Fruit fly (Drosophila melanogaster): ENCODE measurements around the gene CG11951.
A peak's percentile ranks its signal among the peaks of the same experiment; 100 is the strongest.

Gene CG11951

DNA sequence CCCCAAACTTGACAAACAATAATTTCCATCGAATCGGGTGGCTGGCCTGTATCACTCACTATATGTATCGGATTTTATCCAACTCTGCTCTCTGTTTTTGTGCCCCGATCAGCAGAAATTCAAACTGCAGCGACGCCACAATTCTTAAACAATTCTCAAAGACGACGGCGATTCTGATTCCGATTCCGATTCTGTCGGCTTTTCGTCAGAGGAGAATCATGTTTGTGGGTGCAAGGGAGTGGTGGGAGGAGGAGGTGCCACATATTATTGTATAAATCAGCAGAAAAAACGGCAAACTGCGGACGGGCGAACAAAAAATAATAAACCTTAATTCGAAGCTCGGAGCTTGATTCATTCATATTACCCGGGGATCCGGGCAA, 22.0 kb downstream of the CG11951 start:
- TF ChIP-seq CG8301 (tag; optimal IDR thresholded peaks at IDR 0.05) (no peak), Pif1B (GFP tag; optimal IDR thresholded peaks at IDR 0.05) (no peak), CG9948 (tag; optimal IDR thresholded peaks at IDR 0.05) (no peak), D1 (tag; optimal IDR thresholded peaks at IDR 0.05) (no peak)

DNA sequence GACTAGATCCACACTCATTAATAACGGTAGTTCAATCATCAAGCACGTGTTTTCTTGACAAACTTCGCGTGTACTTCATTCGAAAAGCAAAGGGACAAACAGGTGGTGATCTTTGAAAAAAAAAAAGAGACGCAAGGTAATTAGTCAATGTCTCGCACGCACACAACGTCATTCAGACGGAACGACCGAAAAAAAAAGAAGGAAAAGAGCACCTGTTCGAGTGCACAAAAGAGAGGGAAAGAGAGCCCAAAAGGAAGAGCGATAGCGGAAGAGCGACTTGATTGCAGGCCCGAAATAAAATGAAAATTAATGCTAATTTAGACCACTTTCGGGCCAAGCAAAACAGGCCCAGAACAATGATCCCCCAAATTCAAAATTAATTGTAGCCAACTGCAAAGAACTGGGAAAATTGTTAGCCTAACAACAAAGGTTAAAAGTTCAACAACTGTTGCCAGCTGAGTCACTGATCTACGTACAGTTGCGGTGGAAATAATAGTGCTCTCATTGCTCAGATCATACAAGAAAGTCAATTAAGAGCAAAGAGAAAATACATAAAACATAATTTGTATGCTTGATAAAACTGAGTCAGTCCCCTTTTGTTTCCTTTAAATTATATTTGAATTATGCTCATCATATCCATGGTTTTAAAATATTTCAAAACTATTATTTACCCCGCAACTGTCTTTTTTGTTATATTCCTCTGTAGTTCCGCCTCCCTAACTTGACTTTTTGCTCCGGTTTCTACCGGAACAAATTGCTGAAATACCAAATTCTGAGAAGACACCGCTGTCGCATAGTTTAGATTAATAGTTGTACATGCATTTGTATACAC, 22.7 kb downstream of the CG11951 start:
- TF ChIP-seq CG9948 (tag; optimal IDR thresholded peaks at IDR 0.05), result no peak

DNA sequence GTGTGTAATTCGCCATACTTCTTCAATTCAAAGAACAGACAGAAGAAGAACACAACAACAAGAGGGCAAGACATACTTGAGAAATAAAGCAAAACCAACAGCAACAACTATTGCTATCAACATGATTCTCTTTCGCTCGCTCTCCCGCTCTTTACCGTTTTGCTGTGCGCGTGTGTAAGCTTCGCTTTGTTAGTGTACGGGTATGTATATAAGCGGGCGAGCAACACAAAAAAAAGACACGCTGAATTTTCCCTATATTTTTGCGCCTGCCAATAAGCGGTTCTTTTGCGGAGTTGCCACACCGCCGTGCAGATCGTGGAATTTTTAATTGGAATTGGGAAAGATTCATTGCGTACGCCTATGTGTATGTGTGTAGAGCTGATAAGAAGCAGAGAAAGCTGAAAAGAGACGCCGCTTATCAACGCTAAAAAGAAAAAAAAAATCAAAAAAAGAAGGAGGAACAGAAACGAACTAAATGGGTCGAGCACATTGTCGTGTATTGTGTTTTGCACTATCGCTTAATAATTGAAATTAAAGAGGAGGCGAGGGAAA, 23.5 kb downstream of the CG11951 start:
- peak; percentile 75 for TF ChIP-seq CG12605 (GFP tag; IDR thresholded peaks at IDR 0.05)
- TF ChIP-seq Pif1A (GFP tag; optimal IDR thresholded peaks at IDR 0.05), result peak; percentile 21
- TF ChIP-seq EcR (GFP tag; optimal IDR thresholded peaks at IDR 0.05), result peak; percentile 34
- TF ChIP-seq CG14655 (GFP tag; optimal IDR thresholded peaks at IDR 0.05), result peak; percentile 47
- TF ChIP-seq fd96Ca (GFP tag; IDR thresholded peaks at IDR 0.05), result peak; percentile 57; the same call in 2 of the 3 replicates
- TF ChIP-seq CG15710 (tag; optimal IDR thresholded peaks at IDR 0.05), result peak; percentile 36
- peak; percentile 79 for TF ChIP-seq CG4496 (GFP tag; IDR thresholded peaks at IDR 0.05)
- 0 out of 2 replicates have a peak, but pooled peaks have one; percentile 12 for TF ChIP-seq CG32121 (GFP tag; IDR thresholded peaks at IDR 0.05)
- peak; percentile 80 for TF ChIP-seq gl (tag; optimal IDR thresholded peaks at IDR 0.05)
- TF ChIP-seq Ets98B (GFP tag; IDR thresholded peaks at IDR 0.05), result peak; percentile 50
- TF ChIP-seq CG10348 (GFP tag; IDR thresholded peaks at IDR 0.05), result no peak
- TF ChIP-seq CG34367 (tag; optimal IDR thresholded peaks at IDR 0.05), result peak; percentile 47
- peak; percentile 32 for TF ChIP-seq CG9948 (tag; optimal IDR thresholded peaks at IDR 0.05)
- TF ChIP-seq CG8159 (tag; optimal IDR thresholded peaks at IDR 0.05), result peak; percentile 52
- peak; percentile 32 for TF ChIP-seq CG8301 (tag; optimal IDR thresholded peaks at IDR 0.05)
- TF ChIP-seq D1 (tag; optimal IDR thresholded peaks at IDR 0.05), result no peak
- no peak for TF ChIP-seq rn (GFP tag; IDR thresholded peaks at IDR 0.05)
- peak; percentile 22 for TF ChIP-seq CG17806 (tag; optimal IDR thresholded peaks at IDR 0.05)
- no peak for TF ChIP-seq Snoo (tag; optimal IDR thresholded peaks at IDR 0.05)
- peak; percentile 70 for TF ChIP-seq CG13204 (GFP tag; optimal IDR thresholded peaks at IDR 0.05)
- peak; percentile 68 for TF ChIP-seq Pif1B (GFP tag; optimal IDR thresholded peaks at IDR 0.05)

DNA sequence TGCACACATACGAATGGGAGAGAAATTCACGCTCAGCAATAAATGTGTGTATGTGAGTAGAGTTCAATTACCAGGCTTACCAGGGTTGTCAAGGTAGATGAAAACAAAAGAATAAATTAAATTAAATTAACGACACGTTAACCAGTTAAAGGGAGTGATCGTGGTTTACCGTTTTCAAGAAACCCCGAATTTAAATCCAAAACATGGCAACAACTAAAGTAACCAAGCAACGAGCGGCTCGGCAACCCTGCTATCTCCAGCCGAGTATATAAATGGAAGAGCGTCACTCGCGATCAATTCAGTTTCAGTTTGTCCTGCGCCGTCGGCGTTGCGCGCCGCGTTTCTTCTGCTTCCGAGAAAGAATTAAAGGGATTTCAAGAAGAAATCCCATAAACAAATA, 24.3 kb downstream of the CG11951 start:
- TF ChIP-seq CG14655 (GFP tag; optimal IDR thresholded peaks at IDR 0.05) (peak; percentile 100), Pif1A (GFP tag; optimal IDR thresholded peaks at IDR 0.05) (peak; percentile 100), CG17806 (tag; optimal IDR thresholded peaks at IDR 0.05) (peak; percentile 100), Ets98B (GFP tag; IDR thresholded peaks at IDR 0.05) (peak; percentile 100), CG8301 (tag; optimal IDR thresholded peaks at IDR 0.05) (peak; percentile 100), CG12605 (GFP tag; IDR thresholded peaks at IDR 0.05) (peak; percentile 100), CG32121 (GFP tag; IDR thresholded peaks at IDR 0.05) (peak; percentile 100), CG15710 (tag; optimal IDR thresholded peaks at IDR 0.05) (peak; percentile 100), D1 (tag; optimal IDR thresholded peaks at IDR 0.05) (peak; percentile 99), CG34367 (tag; optimal IDR thresholded peaks at IDR 0.05) (peak; percentile 100), Snoo (tag; optimal IDR thresholded peaks at IDR 0.05) (peak; percentile 100), CG10348 (GFP tag; IDR thresholded peaks at IDR 0.05) (peak; percentile 96), EcR (GFP tag; optimal IDR thresholded peaks at IDR 0.05) (peak; percentile 99), CG8159 (tag; optimal IDR thresholded peaks at IDR 0.05) (peak; percentile 100), rn (GFP tag; IDR thresholded peaks at IDR 0.05) (peak; percentile 99), gl (tag; optimal IDR thresholded peaks at IDR 0.05) (peak; percentile 99), CG13204 (GFP tag; optimal IDR thresholded peaks at IDR 0.05) (peak; percentile 99), Pif1B (GFP tag; optimal IDR thresholded peaks at IDR 0.05) (peak; percentile 100), fd96Ca (GFP tag; IDR thresholded peaks at IDR 0.05) (peak; percentile 100), CG9948 (tag; optimal IDR thresholded peaks at IDR 0.05) (peak; percentile 99), CG4496 (GFP tag; IDR thresholded peaks at IDR 0.05) (peak; percentile 100)

DNA sequence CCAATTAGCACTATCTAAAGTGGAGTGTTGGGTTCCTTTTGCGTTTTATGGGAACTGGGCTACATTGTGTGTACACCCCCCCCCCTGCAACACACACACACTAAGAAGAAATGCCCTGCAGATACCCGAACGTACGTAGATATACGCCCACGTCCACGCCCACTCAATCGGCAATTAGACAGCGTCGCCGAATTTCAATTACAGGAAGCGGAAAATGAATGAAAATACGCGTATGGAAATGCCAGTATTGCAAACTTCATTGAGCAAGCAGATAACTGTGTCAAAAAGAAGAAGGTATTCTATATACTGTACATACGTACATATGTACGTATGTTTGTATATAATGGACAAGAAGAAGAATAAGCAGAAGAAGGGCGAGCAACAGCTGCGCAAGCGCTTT, 25.1 kb downstream of the CG11951 start:
- TF ChIP-seq D1 (tag; optimal IDR thresholded peaks at IDR 0.05) (no peak), EcR (GFP tag; optimal IDR thresholded peaks at IDR 0.05) (no peak), CG8159 (tag; optimal IDR thresholded peaks at IDR 0.05) (no peak), gl (tag; optimal IDR thresholded peaks at IDR 0.05) (no peak), CG12605 (GFP tag; IDR thresholded peaks at IDR 0.05) (no peak), CG4496 (GFP tag; IDR thresholded peaks at IDR 0.05) (no peak), CG14655 (GFP tag; optimal IDR thresholded peaks at IDR 0.05) (no peak), Snoo (tag; optimal IDR thresholded peaks at IDR 0.05) (no peak)

DNA sequence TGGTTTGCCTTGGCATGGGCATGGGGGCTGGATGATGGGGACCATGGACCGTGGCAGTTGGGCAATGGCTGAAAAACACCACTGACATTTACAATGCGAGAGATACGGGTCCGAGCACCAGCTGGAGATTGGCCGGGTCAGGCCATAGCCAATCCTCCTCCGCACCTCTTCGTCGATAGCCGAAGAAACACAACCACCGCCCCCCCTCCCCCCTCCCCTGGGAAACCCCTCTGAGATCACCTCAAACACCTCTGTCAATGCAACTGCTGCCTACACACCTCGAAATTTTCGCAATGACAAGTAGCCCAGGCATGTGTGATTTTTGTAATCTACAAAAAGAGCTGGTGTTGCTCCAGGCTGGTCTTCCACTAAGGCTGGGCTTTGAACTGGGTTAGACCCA, 26.0 kb downstream of the CG11951 start:
- no peak for TF ChIP-seq CG32121 (GFP tag; IDR thresholded peaks at IDR 0.05)
- no peak for TF ChIP-seq CG14655 (GFP tag; optimal IDR thresholded peaks at IDR 0.05)
